Worm (Caenorhabditis elegans): ENCODE measurements around the gene glb-10.

The glb-10 gene

ce11 chrII:6320655-6321388, 11.7 kb upstream of the glb-10 start, which contains the start of gene efr-3:
efr-3 (minus strand) TSS chrII:6321159.
- TF ChIP-seq unc-62 (GFP tag; optimal IDR thresholded peaks at IDR 0.05 in 1 of 2) (peak in 1 of 2 experiments; percentile 93), unc-62 (tag; optimal IDR thresholded peaks at IDR 0.05) (no peak), lir-3 (tag; optimal IDR thresholded peaks at IDR 0.05) (no peak), hlh-11 (tag; optimal IDR thresholded peaks at IDR 0.05) (no peak), ztf-11 (tag; optimal IDR thresholded peaks at IDR 0.05) (no peak), lin-38 (GFP tag; IDR thresholded peaks at IDR 0.05) (peak; percentile 93), zip-2 (tag; optimal IDR thresholded peaks at IDR 0.05) (no peak), skn-1 (tag; optimal IDR thresholded peaks at IDR 0.05) (no peak), aha-1 (tag) (peak; percentile 88), F37D6.2 (tag; optimal IDR thresholded peaks at IDR 0.05) (no peak), mes-2 (tag; optimal IDR thresholded peaks at IDR 0.05; ENCODE audit: poor library complexity, severe bottlenecking) (peak; percentile 40), unc-130 (GFP tag; optimal IDR thresholded peaks at IDR 0.05) (no peak), nhr-6 (tag; optimal IDR thresholded peaks at IDR 0.05) (peak; percentile 23), nhr-77 (tag; optimal IDR thresholded peaks at IDR 0.05) (no peak), hlh-30 (tag; optimal IDR thresholded peaks at IDR 0.05; ENCODE audit: insufficient read depth) (peak; percentile 11), lsy-2 (tag; optimal IDR thresholded peaks at IDR 0.05) (peak in 1 of 2 experiments; percentile 65), rbr-2 (tag; optimal IDR thresholded peaks at IDR 0.05) (peak; percentile 20), zfp-2 (tag; optimal IDR thresholded peaks at IDR 0.05) (no peak), dpl-1 (GFP tag; optimal IDR thresholded peaks at IDR 0.05) (peak; percentile 88), hmg-1.1 (GFP tag; IDR thresholded peaks at IDR 0.05) (0 out of 2 replicates have a peak, but pooled peaks have one; percentile 16), dmd-8 (GFP tag; IDR thresholded peaks at IDR 0.05) (no peak), duxl-1 (tag; optimal IDR thresholded peaks at IDR 0.05; ENCODE audit: poor library complexity) (no peak)

ce11 chrII:6311888-6312287, 2.8 kb upstream of the glb-10 start:
- no peak for TF ChIP-seq ama-1 (optimal IDR thresholded peaks at IDR 0.05)
- peak; percentile 70 for TF ChIP-seq aha-1 (tag)
- TF ChIP-seq ZK546.5 (tag; optimal IDR thresholded peaks at IDR 0.05), result no peak
- no peak for TF ChIP-seq nhr-42 (GFP tag; IDR thresholded peaks at IDR 0.05)
- no peak for TF ChIP-seq nhr-102 (tag; optimal IDR thresholded peaks at IDR 0.05)

ce11 chrII:6311459-6311858, 2.4 kb upstream of the glb-10 start:
- TF ChIP-seq madf-5 (GFP tag; IDR thresholded peaks at IDR 0.05) (no peak), cey-2 (tag; optimal IDR thresholded peaks at IDR 0.05; ENCODE audit: borderline replicate concordance, insufficient read depth) (no peak), unc-62 (GFP tag; optimal IDR thresholded peaks at IDR 0.05 in 1 of 2) (peak in 1 of 2 experiments; percentile 44), unc-62 (tag; optimal IDR thresholded peaks at IDR 0.05) (no peak), F49E8.2 (tag; optimal IDR thresholded peaks at IDR 0.05; ENCODE audit: borderline replicate concordance) (no peak)

- no peak for TF ChIP-seq zag-1 (tag; optimal IDR thresholded peaks at IDR 0.05)
- no peak for TF ChIP-seq ceh-44 (GFP tag; IDR thresholded peaks at IDR 0.05)
These were observed 3.0 kb downstream of the glb-10 start, which contains the start of gene C29F5.8 for ce11 chrII:6306125-6306524. C29F5.8 (plus strand) TSS chrII:6306425.

ce11 chrII:6303209-6303740, 5.8 kb downstream of the glb-10 start, which contains the start of gene C29F5.1:
C29F5.1 (plus strand) TSS chrII:6303525.
- peak in 1 of 2 experiments; percentile 18 for TF ChIP-seq daf-16 (GFP tag; optimal IDR thresholded peaks at IDR 0.05)
- TF ChIP-seq daf-16 (tag; optimal IDR thresholded peaks at IDR 0.05), result no peak
- 0 out of 2 replicates have a peak, but pooled peaks have one; percentile 41 for TF ChIP-seq ZK337.2 (GFP tag; IDR thresholded peaks at IDR 0.05)
- TF ChIP-seq nhr-28 (tag; optimal IDR thresholded peaks at IDR 0.05), result peak; percentile 4
- no peak for TF ChIP-seq lin-39 (tag; optimal IDR thresholded peaks at IDR 0.05)
- TF ChIP-seq nhr-11 (tag; optimal IDR thresholded peaks at IDR 0.05), result peak; percentile 36
- TF ChIP-seq F44E2.7 (GFP tag; IDR thresholded peaks at IDR 0.05), result no peak
